Fruit fly (Drosophila melanogaster): ENCODE data around the gene Mcr.
A peak's percentile ranks its signal among the peaks of the same experiment; 100 is the strongest.

Mcr gene

DNA sequence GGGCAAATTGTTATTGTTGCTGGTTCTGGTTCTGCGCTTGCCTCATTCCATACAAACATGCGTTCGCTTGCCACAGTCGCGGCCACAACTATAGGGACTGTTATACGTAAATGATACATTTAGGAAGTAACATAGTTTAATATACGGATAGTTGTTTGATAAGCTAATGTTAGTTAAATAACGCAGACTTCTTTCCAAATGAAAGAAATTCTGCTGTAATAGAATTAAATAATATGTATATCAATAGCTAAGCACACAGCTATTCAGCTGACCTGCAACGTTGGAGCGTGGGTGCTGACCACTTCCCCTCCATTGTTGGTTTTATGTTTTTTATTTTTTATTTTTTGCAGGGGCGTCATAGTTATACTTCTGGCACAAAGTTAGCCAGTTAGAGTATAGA lies 48.0 kb downstream of the Mcr start (continued):
- no peak for TF ChIP-seq D (optimal IDR thresholded peaks at IDR 0.05)
- TF ChIP-seq D (GFP tag; optimal IDR thresholded peaks at IDR 0.05) = peak; percentile 25
- peak; percentile 27 for TF ChIP-seq BtbVII (GFP tag; optimal IDR thresholded peaks at IDR 0.05)
- no peak for TF ChIP-seq CG14667 (GFP tag; IDR thresholded peaks at IDR 0.05)
- peak; percentile 26 for TF ChIP-seq Chrac-16 (GFP tag; optimal IDR thresholded peaks at IDR 0.05)
- TF ChIP-seq sim (GFP tag; IDR thresholded peaks at IDR 0.05) = no peak
- peak; percentile 27 for TF ChIP-seq bab2 (GFP tag; optimal IDR thresholded peaks at IDR 0.05)
- TF ChIP-seq YL-1 (GFP tag; optimal IDR thresholded peaks at IDR 0.05) = no peak
- TF ChIP-seq lbe (GFP tag; optimal IDR thresholded peaks at IDR 0.05) = no peak
- TF ChIP-seq CG4404 (GFP tag; IDR thresholded peaks at IDR 0.05) = no peak
- no peak for TF ChIP-seq pan (optimal IDR thresholded peaks at IDR 0.05)
- TF ChIP-seq pan (GFP tag; optimal IDR thresholded peaks at IDR 0.05 in 1 of 2, IDR thresholded peaks at IDR 0.05 in 1 of 2) = peak in 1 of 2 experiments; percentile 56
- no peak for TF ChIP-seq CG3163 (GFP tag; optimal IDR thresholded peaks at IDR 0.05)
- TF ChIP-seq chif (GFP tag; optimal IDR thresholded peaks at IDR 0.05) = peak; percentile 22 to 24
- peak; percentile 66; the same call in 2 of the 3 replicates for TF ChIP-seq otp (GFP tag; IDR thresholded peaks at IDR 0.05)
- TF ChIP-seq dan (GFP tag; IDR thresholded peaks at IDR 0.05) = no peak
- no peak for TF ChIP-seq tup (GFP tag; optimal IDR thresholded peaks at IDR 0.05)
- no peak for TF ChIP-seq Dad (GFP tag; optimal IDR thresholded peaks at IDR 0.05)
- no peak for TF ChIP-seq Kr (GFP tag; optimal IDR thresholded peaks at IDR 0.05)
- no peak for TF ChIP-seq Dref (GFP tag; IDR thresholded peaks at IDR 0.05)
- peak; percentile 24 for TF ChIP-seq Dip3 (GFP tag; optimal IDR thresholded peaks at IDR 0.05)
- peak; percentile 53 for TF ChIP-seq CG7556 (GFP tag; optimal IDR thresholded peaks at IDR 0.05)
- no peak for TF ChIP-seq HmgD (GFP tag; optimal IDR thresholded peaks at IDR 0.05)
- TF ChIP-seq CG17359 (tag; optimal IDR thresholded peaks at IDR 0.05) = peak; percentile 51
- TF ChIP-seq CG14965 (GFP tag; optimal IDR thresholded peaks at IDR 0.05; ENCODE audit: borderline replicate concordance) = no peak
- TF ChIP-seq sens-2 (GFP tag; IDR thresholded peaks at IDR 0.05) = no peak
- TF ChIP-seq br (optimal IDR thresholded peaks at IDR 0.05) = no peak
- TF ChIP-seq scrt (GFP tag; optimal IDR thresholded peaks at IDR 0.05) = peak; percentile 38
- peak; percentile 70 for TF ChIP-seq CG12769 (tag; optimal IDR thresholded peaks at IDR 0.05)
- no peak for TF ChIP-seq amos (GFP tag; IDR thresholded peaks at IDR 0.05; ENCODE audit: partially characterized antibody)
- no peak for TF ChIP-seq CG4617 (GFP tag; optimal IDR thresholded peaks at IDR 0.05; ENCODE audit: borderline replicate concordance)
- no peak for TF ChIP-seq ken (GFP tag; IDR thresholded peaks at IDR 0.05)
- TF ChIP-seq CG30403 (GFP tag; optimal IDR thresholded peaks at IDR 0.05) = peak; percentile 53
- no peak for TF ChIP-seq CG10321 (GFP tag; IDR thresholded peaks at IDR 0.05)
- TF ChIP-seq CG15269 (tag; optimal IDR thresholded peaks at IDR 0.05) = peak; percentile 71
- TF ChIP-seq dmrt99B (tag; optimal IDR thresholded peaks at IDR 0.05) = peak; percentile 72
- TF ChIP-seq stc (GFP tag; IDR thresholded peaks at IDR 0.05) = peak; percentile 69; the same call in 1 of the 2 replicates
- TF ChIP-seq Asciz (GFP tag; optimal IDR thresholded peaks at IDR 0.05) = peak; percentile 44
- TF ChIP-seq CG4282 (GFP tag; optimal IDR thresholded peaks at IDR 0.05) = no peak
- TF ChIP-seq usp (GFP tag; optimal IDR thresholded peaks at IDR 0.05) = no peak
- peak; percentile 34 for TF ChIP-seq ewg (GFP tag; optimal IDR thresholded peaks at IDR 0.05)
- TF ChIP-seq CG7987 (GFP tag; optimal IDR thresholded peaks at IDR 0.05) = peak; percentile 6
- TF ChIP-seq NC2α (GFP tag; optimal IDR thresholded peaks at IDR 0.05) = no peak
- peak; percentile 50 for TF ChIP-seq fd96Cb (tag; optimal IDR thresholded peaks at IDR 0.05)
- TF ChIP-seq az2 (GFP tag; optimal IDR thresholded peaks at IDR 0.05) = peak; percentile 51
- no peak for TF ChIP-seq vnd (GFP tag; IDR thresholded peaks at IDR 0.05; ENCODE audit: partially characterized antibody)
- peak; percentile 23; the same call in 2 of the 3 replicates for TF ChIP-seq zfh1 (GFP tag; IDR thresholded peaks at IDR 0.05)
- 0 out of 3 replicates have a peak, but pooled peaks have one; percentile 19 for TF ChIP-seq CG11560 (tag; IDR thresholded peaks at IDR 0.05)
- no peak for TF ChIP-seq sc (optimal IDR thresholded peaks at IDR 0.05)
- TF ChIP-seq sc (GFP tag; optimal IDR thresholded peaks at IDR 0.05) = peak; percentile 9
- no peak for TF ChIP-seq Dll (GFP tag; IDR thresholded peaks at IDR 0.05; ENCODE audit: partially characterized antibody)
- no peak for TF ChIP-seq CG17802 (tag; optimal IDR thresholded peaks at IDR 0.05)
